Worm (Caenorhabditis elegans): Measurements from ENCODE around the gene tag-325.

The tag-325 gene

DNA sequence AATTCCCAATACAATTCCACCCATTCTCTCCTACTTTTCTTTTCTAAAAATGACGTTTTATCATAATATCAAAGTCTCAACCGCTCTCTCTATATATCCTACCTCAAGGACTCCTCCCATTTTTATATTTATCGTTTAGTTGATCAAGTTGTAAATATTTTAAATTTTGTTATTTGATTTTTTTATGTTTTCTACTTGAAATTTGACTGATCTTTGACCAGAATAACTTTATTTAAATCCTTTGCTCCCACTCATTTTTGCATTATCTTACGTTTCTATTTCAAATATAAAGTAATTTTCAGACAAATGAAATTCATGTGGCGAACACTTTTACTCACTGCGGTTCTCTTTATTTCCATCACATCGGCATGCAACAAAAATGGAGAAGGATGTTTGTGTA, 40.8 kb downstream of the tag-325 start, which contains the start of the genes acbp-7 and F26A1.19:
Gene acbp-7, plus strand, starts transcription at position 301 of the 400 bp plus-strand sequence.
Gene F26A1.19, plus strand, starts transcription at position 303 of the 400 bp plus-strand sequence.
- no peak for TF ChIP-seq Y48G9A.11 (GFP tag; IDR thresholded peaks at IDR 0.05)

ce11 chrIII:4842173-4842572, 45.5 kb downstream of the tag-325 start, which contains the start of gene clec-156:
Gene clec-156, minus strand, starts transcription at chrIII:4842273.
- no peak for TF ChIP-seq hif-1 (tag; optimal IDR thresholded peaks at IDR 0.05)
- peak in 1 of 2 experiments; percentile 51 for TF ChIP-seq unc-62 (GFP tag; optimal IDR thresholded peaks at IDR 0.05 in 1 of 2)
- no peak for TF ChIP-seq unc-62 (tag; optimal IDR thresholded peaks at IDR 0.05)

DNA sequence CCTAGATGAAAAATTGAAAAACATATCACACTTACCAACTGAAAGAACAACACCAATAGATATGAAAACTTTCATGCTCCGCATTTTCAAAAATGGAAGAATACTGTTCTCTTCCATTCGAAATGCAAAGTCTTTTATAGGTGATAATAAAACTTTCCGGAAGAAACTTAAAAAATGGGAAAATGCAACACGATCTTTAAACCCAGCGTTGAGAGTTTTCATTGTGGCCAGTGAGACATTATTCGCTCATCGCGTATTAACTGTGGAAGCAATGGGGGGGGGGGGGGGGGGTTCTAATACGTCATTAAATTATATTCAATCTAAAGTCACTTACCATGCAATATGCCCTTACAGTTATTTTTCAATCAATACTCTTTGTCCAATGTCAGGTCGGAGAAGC, 47.7 kb downstream of the tag-325 start, which contains the start of the genes clec-157 and fkh-5:
Gene clec-157, minus strand, starts transcription at position 101 of the 400 bp plus-strand sequence.
Gene fkh-5, plus strand, starts transcription at position 336 of the 400 bp plus-strand sequence.
- peak in 1 of 2 experiments; percentile 63 for TF ChIP-seq unc-62 (GFP tag; optimal IDR thresholded peaks at IDR 0.05 in 1 of 2)
- TF ChIP-seq unc-62 (tag; optimal IDR thresholded peaks at IDR 0.05) = no peak
- TF ChIP-seq F10B5.3 (tag; optimal IDR thresholded peaks at IDR 0.05) = no peak

- peak; percentile 64 for TF ChIP-seq aha-1 (tag)
- TF ChIP-seq hlh-30 (tag; optimal IDR thresholded peaks at IDR 0.05; ENCODE audit: insufficient read depth) = peak; percentile 86
- TF ChIP-seq dmd-6 (GFP tag; IDR thresholded peaks at IDR 0.05) = peak; percentile 11; the same call in 1 of the 2 replicates
- TF ChIP-seq dpl-1 (GFP tag; optimal IDR thresholded peaks at IDR 0.05) = no peak
Measured at ce11 chrIII:4849739-4850138, 53.1 kb downstream of the tag-325 start, which contains the start of gene nonu-1. Gene nonu-1, minus strand, starts transcription at chrIII:4849907.

ce11 chrIII:4850139-4850538, 53.5 kb downstream of the tag-325 start, which contains the start of gene F26A1.1:
Gene F26A1.1, plus strand, starts transcription at chrIII:4850507.
- TF ChIP-seq ZK546.5 (tag; optimal IDR thresholded peaks at IDR 0.05) (no peak), lsy-2 (tag; optimal IDR thresholded peaks at IDR 0.05) (peak in 1 of 2 experiments; percentile 63), mxl-3 (GFP tag; optimal IDR thresholded peaks at IDR 0.05) (no peak), mes-2 (tag; optimal IDR thresholded peaks at IDR 0.05; ENCODE audit: poor library complexity, severe bottlenecking) (peak; percentile 50), daf-16 (GFP tag; optimal IDR thresholded peaks at IDR 0.05) (no peak), daf-16 (tag; optimal IDR thresholded peaks at IDR 0.05) (peak; percentile 6), R02D3.7 (tag; optimal IDR thresholded peaks at IDR 0.05) (no peak), dpl-1 (GFP tag; optimal IDR thresholded peaks at IDR 0.05) (peak; percentile 70), ztf-11 (tag; optimal IDR thresholded peaks at IDR 0.05) (no peak), F37D6.2 (tag; optimal IDR thresholded peaks at IDR 0.05) (no peak), nhr-6 (tag; optimal IDR thresholded peaks at IDR 0.05) (no peak)

ce11 chrIII:4852025-4852424, 55.4 kb downstream of the tag-325 start, which contains the start of gene ced-4:
Gene ced-4, plus strand, starts transcription at chrIII:4852325.
- TF ChIP-seq aha-1 (tag) (peak; percentile 75), lin-38 (GFP tag; IDR thresholded peaks at IDR 0.05) (no peak)

Data from whole organism, L4 larva.